Worm (Caenorhabditis elegans): ENCODE results near the gene sta-2.

The sta-2 gene

DNA sequence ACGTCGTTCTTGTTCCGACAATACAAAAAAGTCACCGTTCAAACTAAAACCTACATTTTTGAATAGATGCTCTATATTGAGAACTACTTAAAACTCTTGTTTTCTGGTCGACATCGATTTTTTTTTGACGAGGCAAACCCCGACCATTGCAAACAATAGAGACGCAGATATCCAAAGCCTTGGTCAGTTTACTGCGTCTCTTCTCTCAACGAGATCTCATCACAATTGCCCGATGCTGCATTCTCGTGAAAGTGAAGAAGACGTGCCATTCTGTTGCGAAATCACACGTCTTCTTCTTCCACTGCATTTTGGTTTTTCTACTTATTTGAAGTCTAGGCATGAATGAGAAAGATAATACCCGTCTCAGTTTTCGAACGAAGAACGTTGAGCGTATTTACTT, 36.6 kb upstream of the sta-2 start:
- peak; percentile 65 for TF ChIP-seq nhr-25 (tag; optimal IDR thresholded peaks at IDR 0.05)
- TF ChIP-seq snpc-4 (tag; optimal IDR thresholded peaks at IDR 0.05) = peak; percentile 7
- TF ChIP-seq ztf-4 (tag; optimal IDR thresholded peaks at IDR 0.05) = no peak
- TF ChIP-seq egl-5 (tag; optimal IDR thresholded peaks at IDR 0.05) = peak; percentile 59
- TF ChIP-seq nhr-23 (tag; optimal IDR thresholded peaks at IDR 0.05) = no peak
- peak; percentile 24 for TF ChIP-seq ama-1 (optimal IDR thresholded peaks at IDR 0.05)
- peak; percentile 80 for TF ChIP-seq lin-39 (tag; optimal IDR thresholded peaks at IDR 0.05)
- peak; percentile 62 for TF ChIP-seq skn-1 (tag; optimal IDR thresholded peaks at IDR 0.05)
- TF ChIP-seq pha-4 (tag; optimal IDR thresholded peaks at IDR 0.05) = peak; percentile 48
- peak; percentile 13 for TF ChIP-seq elt-1 (tag; optimal IDR thresholded peaks at IDR 0.05)
- no peak for TF ChIP-seq daf-12 (tag; optimal IDR thresholded peaks at IDR 0.05)
- TF ChIP-seq nfya-1 (tag; optimal IDR thresholded peaks at IDR 0.05; ENCODE audit: insufficient read depth) = peak; percentile 64
- no peak for TF ChIP-seq nhr-28 (tag; optimal IDR thresholded peaks at IDR 0.05)
- peak; percentile 52 for TF ChIP-seq hmg-11 (tag; optimal IDR thresholded peaks at IDR 0.05)
- no peak for TF ChIP-seq nhr-43 (tag; optimal IDR thresholded peaks at IDR 0.05; ENCODE audit: poor library complexity, severe bottlenecking)
- TF ChIP-seq ceh-28 (tag; optimal IDR thresholded peaks at IDR 0.05) = peak; percentile 70
- TF ChIP-seq lin-15B (tag; optimal IDR thresholded peaks at IDR 0.05) = peak; percentile 32
- TF ChIP-seq ztf-11 (tag; optimal IDR thresholded peaks at IDR 0.05) = no peak

DNA sequence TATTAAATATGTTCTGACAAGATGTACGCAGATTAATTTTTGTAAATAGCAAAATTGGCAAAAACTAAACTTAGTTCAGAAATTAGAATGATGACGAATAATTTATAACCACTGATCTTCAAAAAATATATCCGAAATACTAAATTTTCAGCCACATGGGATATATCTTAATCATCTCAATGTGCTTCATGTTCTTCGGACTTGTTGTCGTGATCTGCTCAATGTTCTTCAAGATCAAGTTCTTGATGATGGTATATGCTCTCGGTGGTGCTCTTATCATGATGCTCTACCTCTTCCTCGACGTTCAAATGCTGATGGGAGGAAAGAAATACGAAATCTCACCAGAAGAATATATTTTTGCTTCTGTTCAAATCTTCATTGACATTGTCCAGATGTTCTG, 34.4 kb upstream of the sta-2 start:
- no peak for TF ChIP-seq zag-1 (tag; optimal IDR thresholded peaks at IDR 0.05)
- no peak for TF ChIP-seq ceh-28 (tag; optimal IDR thresholded peaks at IDR 0.05)
- no peak for TF ChIP-seq elt-2 (tag; optimal IDR thresholded peaks at IDR 0.05)
- no peak for TF ChIP-seq jun-1 (tag; optimal IDR thresholded peaks at IDR 0.05)
- no peak for TF ChIP-seq ceh-16 (tag; optimal IDR thresholded peaks at IDR 0.05)
- no peak for TF ChIP-seq ztf-11 (tag; optimal IDR thresholded peaks at IDR 0.05)
- no peak for TF ChIP-seq pqm-1 (tag; optimal IDR thresholded peaks at IDR 0.05)

DNA sequence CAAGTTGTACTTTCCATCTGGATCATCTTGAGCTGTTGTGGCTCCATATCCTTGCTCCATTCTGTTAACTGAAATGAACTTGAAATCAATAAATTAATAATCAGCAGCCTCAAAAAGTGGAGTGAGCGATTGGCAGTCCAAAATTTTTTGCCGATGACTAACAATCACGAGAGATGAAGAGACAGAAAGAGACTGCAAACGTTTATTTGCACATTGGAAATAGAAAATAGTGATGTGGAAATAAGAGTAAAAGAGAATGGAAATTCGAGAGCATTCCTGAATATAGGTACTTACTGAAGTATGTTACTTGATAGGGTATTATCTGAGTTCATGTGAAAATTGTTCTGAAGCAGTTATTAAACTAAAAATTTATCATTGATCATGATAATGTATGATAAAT, 31.3 kb upstream of the sta-2 start, which contains the start of gene tag-120:
Gene tag-120 (minus strand): TSS at position 68 of the 400 bp plus-strand sequence.
- TF ChIP-seq elt-2 (tag; optimal IDR thresholded peaks at IDR 0.05) (peak; percentile 32), pha-4 (tag; optimal IDR thresholded peaks at IDR 0.05) (peak; percentile 61), pqm-1 (tag; optimal IDR thresholded peaks at IDR 0.05) (peak; percentile 19), nfya-1 (tag; optimal IDR thresholded peaks at IDR 0.05; ENCODE audit: insufficient read depth) (no peak)

DNA sequence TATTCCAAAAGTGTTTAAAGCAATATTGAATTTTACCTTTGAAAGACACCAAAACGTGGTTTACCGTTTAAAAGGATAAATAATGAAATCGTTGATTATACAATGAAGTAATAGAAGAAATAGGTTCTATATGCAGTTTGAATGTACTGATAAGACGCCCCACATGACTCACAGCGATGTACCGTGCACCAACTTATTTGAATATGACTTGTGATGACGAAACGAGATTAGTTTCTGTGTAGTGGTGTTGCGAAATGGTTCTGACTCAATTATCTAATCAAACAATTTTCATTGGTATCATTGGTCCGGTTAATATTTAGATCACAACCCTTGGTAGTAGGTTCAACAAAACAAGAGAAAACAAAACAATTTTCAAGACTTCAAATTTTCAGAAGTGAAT, 29.8 kb upstream of the sta-2 start:
- TF ChIP-seq elt-2 (tag; optimal IDR thresholded peaks at IDR 0.05) = peak; percentile 71
- peak; percentile 79 for TF ChIP-seq pqm-1 (tag; optimal IDR thresholded peaks at IDR 0.05)
- peak; percentile 15 for TF ChIP-seq pha-4 (tag; optimal IDR thresholded peaks at IDR 0.05)
- no peak for TF ChIP-seq lsy-12 (tag; optimal IDR thresholded peaks at IDR 0.05)
- TF ChIP-seq aly-2 (tag; optimal IDR thresholded peaks at IDR 0.05) = no peak
- TF ChIP-seq R02D3.7 (tag; optimal IDR thresholded peaks at IDR 0.05) = no peak

DNA sequence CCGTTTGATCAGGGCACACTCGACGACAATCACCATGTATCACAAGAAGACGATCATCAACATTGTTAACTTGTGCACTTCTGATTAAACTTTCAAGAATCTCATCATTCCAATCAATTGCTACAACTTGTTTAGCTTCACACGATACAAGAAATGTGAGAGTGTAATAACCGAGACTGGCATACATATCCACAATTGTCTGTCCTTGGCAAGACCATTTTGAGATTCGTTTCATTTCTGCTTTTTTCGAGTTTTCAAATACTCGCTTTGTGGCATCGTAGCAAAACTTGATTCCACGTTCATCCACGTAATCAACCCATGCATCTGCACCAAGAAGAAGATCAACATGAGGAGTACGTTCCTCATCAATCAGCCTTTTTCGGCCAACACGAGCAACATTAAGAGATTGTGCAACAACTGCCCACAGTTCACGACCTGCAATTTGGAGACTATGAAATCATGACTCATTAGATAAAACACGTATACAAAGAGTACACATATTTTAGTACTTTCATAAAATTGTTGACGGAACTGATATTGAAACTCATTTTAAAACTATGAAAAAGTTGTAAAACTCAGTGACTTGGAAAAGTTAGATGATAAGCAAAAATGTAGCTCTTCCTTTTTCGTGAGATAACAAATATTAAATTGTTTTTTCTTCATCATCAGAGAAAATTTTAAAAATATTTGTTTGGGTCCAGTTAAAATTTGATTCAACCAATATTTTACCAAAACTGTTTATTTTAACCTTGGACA, 28.4 kb upstream of the sta-2 start:
- TF ChIP-seq elt-2 (tag; optimal IDR thresholded peaks at IDR 0.05) (peak; percentile 59), jun-1 (tag; optimal IDR thresholded peaks at IDR 0.05) (peak; percentile 39), pqm-1 (tag; optimal IDR thresholded peaks at IDR 0.05) (peak; percentile 32), nhr-11 (tag; optimal IDR thresholded peaks at IDR 0.05) (no peak)

DNA sequence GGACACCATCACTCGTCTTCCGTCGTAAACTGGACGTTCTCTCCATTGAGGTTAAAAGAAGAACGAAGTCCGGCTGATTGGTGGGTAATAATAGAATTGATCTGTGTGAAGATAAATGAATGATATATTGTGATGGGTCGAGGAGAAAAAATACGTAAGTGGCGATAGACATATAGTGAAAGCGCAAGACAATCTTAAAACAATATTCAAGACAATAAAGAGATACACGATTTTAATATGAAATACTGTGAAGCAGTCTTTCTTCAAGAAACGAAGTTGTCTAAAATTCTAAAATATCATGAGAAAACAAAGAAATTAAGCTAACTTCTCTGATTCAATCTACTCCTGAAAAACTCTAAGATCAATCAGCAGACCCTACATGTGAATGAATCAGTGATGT, 27.5 kb upstream of the sta-2 start, which contains the start of gene F40F9.10:
Gene F40F9.10 (minus strand): TSS at position 101 of the 400 bp plus-strand sequence.
- TF ChIP-seq skn-1 (tag; optimal IDR thresholded peaks at IDR 0.05) = no peak
- TF ChIP-seq ZK546.5 (tag; optimal IDR thresholded peaks at IDR 0.05) = no peak
- no peak for TF ChIP-seq nfya-1 (tag; optimal IDR thresholded peaks at IDR 0.05; ENCODE audit: insufficient read depth)
- no peak for TF ChIP-seq fkh-2 (tag; optimal IDR thresholded peaks at IDR 0.05)
- no peak for TF ChIP-seq ceh-16 (tag; optimal IDR thresholded peaks at IDR 0.05)
- no peak for TF ChIP-seq elt-2 (tag; optimal IDR thresholded peaks at IDR 0.05)
- TF ChIP-seq ztf-11 (tag; optimal IDR thresholded peaks at IDR 0.05) = no peak
- TF ChIP-seq nhr-237 (tag; optimal IDR thresholded peaks at IDR 0.05) = no peak
- no peak for TF ChIP-seq daf-12 (tag; optimal IDR thresholded peaks at IDR 0.05)
- TF ChIP-seq ceh-28 (tag; optimal IDR thresholded peaks at IDR 0.05) = no peak
- TF ChIP-seq tbx-2 (tag; optimal IDR thresholded peaks at IDR 0.05) = no peak
- no peak for TF ChIP-seq mdl-1 (tag; optimal IDR thresholded peaks at IDR 0.05)
- no peak for TF ChIP-seq sea-2 (GFP tag; optimal IDR thresholded peaks at IDR 0.05)
- TF ChIP-seq R02D3.7 (tag; optimal IDR thresholded peaks at IDR 0.05) = no peak
- TF ChIP-seq elt-1 (tag; optimal IDR thresholded peaks at IDR 0.05) = no peak
- TF ChIP-seq nhr-11 (tag; optimal IDR thresholded peaks at IDR 0.05) = no peak
- no peak for TF ChIP-seq lin-15B (tag; optimal IDR thresholded peaks at IDR 0.05)
- TF ChIP-seq snpc-4 (tag; optimal IDR thresholded peaks at IDR 0.05) = no peak
- no peak for TF ChIP-seq aly-2 (tag; optimal IDR thresholded peaks at IDR 0.05)
- no peak for TF ChIP-seq eor-1 (tag; optimal IDR thresholded peaks at IDR 0.05)
